Worm (Caenorhabditis elegans): ENCODE measurements around the gene nhr-282.

ce11 chrV:15819983-15820382 lies 7.9 kb downstream of the nhr-282 start, which contains the start of gene srbc-48:
- TF ChIP-seq med-1 (GFP tag; optimal IDR thresholded peaks at IDR 0.05; ENCODE audit: insufficient read depth): no peak
- TF ChIP-seq T22C8.4 (GFP tag; IDR thresholded peaks at IDR 0.05): no peak
- TF ChIP-seq tab-1 (GFP tag; IDR thresholded peaks at IDR 0.05): no peak

Measured in whole organism, midembryonic.